Fruit fly (Drosophila melanogaster) whole organism, wandering third instar larva: ENCODE data around the gene CG17633.

Experiments used
- CG32264 ChIP-seq: fragments of 200-800 bp; sonication (Bioruptor generic); optimal IDR thresholded peaks from 2 replicates; lab custom pipeline; 2016; ENCODE audit warnings: missing biosample characterization, missing genetic modification characterization
- Dfd ChIP-seq: fragments of >200 bp; optimal IDR thresholded peaks from 2 replicates; lab custom pipeline; 2017; ENCODE audit warnings: missing biosample characterization, missing genetic modification characterization
- Hr78 ChIP-seq: fragments of >200 bp; optimal IDR thresholded peaks from 2 replicates; lab custom pipeline; 2017; ENCODE audit warnings: missing biosample characterization, missing genetic modification characterization
- Jra ChIP-seq: sonication (Bioruptor generic); optimal IDR thresholded peaks from 2 replicates; lab custom pipeline; 2016; ENCODE audit warnings: missing biosample characterization, missing genetic modification characterization
- Mio ChIP-seq: sonication (Bioruptor generic); optimal IDR thresholded peaks from 2 replicates; lab custom pipeline; 2016; ENCODE audit warnings: missing biosample characterization, missing genetic modification characterization
- Myc ChIP-seq: fragments of >200 bp; optimal IDR thresholded peaks from 2 replicates; lab custom pipeline; 2017
- OdsH ChIP-seq: fragments of 200-800 bp; sonication (Bioruptor generic); optimal IDR thresholded peaks from 2 replicates; lab custom pipeline; 2016; ENCODE audit warnings: missing biosample characterization, mild to moderate bottlenecking, missing genetic modification characterization
- Rel ChIP-seq, 2 experiments: fragments of 200-800 bp; sonication (Bioruptor generic) in 1 of 2; optimal IDR thresholded peaks; 2 replicates in 1 of 2; 3 replicates in 1 of 2; lab custom pipeline; 2016 to 2019; ENCODE audit warnings: mild to moderate bottlenecking in 2 of 2, missing biosample characterization in 2 of 2, missing genetic modification characterization in 2 of 2, moderate library complexity in 1 of 2
- dl ChIP-seq, 2 experiments: fragments of 175-275, 200-275 bp in 1 of 2; fragments of 200-275 bp in 1 of 2; sonication (Bioruptor generic); optimal IDR thresholded peaks; lab custom pipeline; 2018; ENCODE audit warnings: mild to moderate bottlenecking in 2 of 2, missing biosample characterization in 2 of 2, missing genetic modification characterization in 2 of 2, moderate library complexity in 2 of 2; ENCODE audit not compliant: partially characterized antibody in 2 of 2, insufficient read depth in 1 of 2
- pan ChIP-seq: fragments of >200 bp; optimal IDR thresholded peaks from 2 replicates; lab custom pipeline; 2017
- tai ChIP-seq: sonication (Bioruptor generic); optimal IDR thresholded peaks from 2 replicates; lab custom pipeline; 2016; ENCODE audit warnings: missing biosample characterization, missing genetic modification characterization

dm6 chr2L:9783130-9783529 lies 14.3 kb downstream of the CG17633 start:
- TF ChIP-seq dl (GFP tag; optimal IDR thresholded peaks at IDR 0.05; lab: Kevin White, UChicago; ENCODE audit: insufficient read depth in 1 of 2, partially characterized antibody in 2 of 2) (no peak), Rel (GFP tag; optimal IDR thresholded peaks at IDR 0.05; lab: Kevin White, UChicago) (no peak), Rel (tag; optimal IDR thresholded peaks at IDR 0.05; lab: Kevin White, UChicago) (no peak), Dfd (GFP tag; lab: Kevin White, UChicago) (no peak), Hr78 (GFP tag; lab: Kevin White, UChicago) (no peak), Myc (no peak), tai (GFP tag; lab: Kevin White, UChicago) (no peak), OdsH (GFP tag; lab: Kevin White, UChicago) (no peak), Jra (GFP tag; lab: Kevin White, UChicago) (no peak), Mio (GFP tag; lab: Kevin White, UChicago) (no peak), CG32264 (no peak), pan (lab: Kevin White, UChicago) (no peak)
